Fruit fly (Drosophila melanogaster) whole organism, embryonic: ENCODE data around the gene CG34117.

Experiments used
- ATbp ChIP-seq: fragments of 200-800 bp; sonication (Bioruptor generic); optimal IDR thresholded peaks from 2 replicates; lab custom pipeline; 2017; ENCODE audit warnings: missing biosample characterization, mild to moderate bottlenecking, missing genetic modification characterization, missing genetic modification reagents
- Asciz ChIP-seq: fragments of 200-800 bp; sonication (Bioruptor generic); optimal IDR thresholded peaks from 2 replicates; lab custom pipeline; 2017; ENCODE audit warnings: missing biosample characterization, mild to moderate bottlenecking, missing genetic modification characterization, missing genetic modification reagents
- Atf6 ChIP-seq: fragments of 200-800 bp; sonication (Bioruptor generic); IDR thresholded peaks from 2 replicates; pipeline ENCODE4 v1.3.6; 2022; ENCODE audit warnings: missing biosample characterization, missing genetic modification characterization
- BtbVII ChIP-seq: fragments of 200-800 bp; sonication (Bioruptor generic); optimal IDR thresholded peaks from 3 replicates; lab custom pipeline; 2017; ENCODE audit warnings: missing biosample characterization, mild to moderate bottlenecking, missing genetic modification characterization
- CG10209 ChIP-seq: fragments of 200-800 bp; sonication (Bioruptor generic); optimal IDR thresholded peaks from 3 replicates; lab custom pipeline; 2017; ENCODE audit warnings: missing biosample characterization, mild to moderate bottlenecking, missing genetic modification characterization, missing genetic modification reagents
- CG10462 ChIP-seq: fragments of 200-800 bp; sonication (Bioruptor generic); optimal IDR thresholded peaks from 2 replicates; lab custom pipeline; 2016; ENCODE audit warnings: missing biosample characterization, missing genetic modification characterization
- CG10979 ChIP-seq: fragments of 200-800 bp; sonication (Bioruptor generic); optimal IDR thresholded peaks from 2 replicates; lab custom pipeline; 2018; ENCODE audit warnings: missing biosample characterization, mild to moderate bottlenecking, missing genetic modification characterization, moderate library complexity
- CG11398 ChIP-seq: fragments of 200-800 bp; sonication (Bioruptor generic); optimal IDR thresholded peaks from 2 replicates; lab custom pipeline; 2016; ENCODE audit warnings: missing biosample characterization, missing genetic modification characterization
- CG11695 ChIP-seq: fragments of 200-800 bp; sonication (Bioruptor generic); IDR thresholded peaks from 3 replicates; pipeline ENCODE4 v1.3.6; 2022; ENCODE audit warnings: missing biosample characterization, missing genetic modification characterization
- CG12299 ChIP-seq: fragments of 200-800 bp; sonication (Bioruptor generic); optimal IDR thresholded peaks from 2 replicates; lab custom pipeline; 2018; ENCODE audit warnings: missing biosample characterization, mild to moderate bottlenecking, missing genetic modification characterization
- CG16779 ChIP-seq: fragments of 200-800 bp; sonication (Bioruptor generic); IDR thresholded peaks from 2 replicates; pipeline ENCODE4 v1.3.6; 2022; ENCODE audit warnings: missing biosample characterization, missing genetic modification characterization
- CG17328 ChIP-seq: fragments of 200-800 bp; sonication (Bioruptor generic); IDR thresholded peaks from 2 replicates; pipeline ENCODE4 v1.3.6; 2022; ENCODE audit warnings: missing biosample characterization, missing genetic modification characterization
- CG17361 ChIP-seq: fragments of 200-800 bp; sonication (Bioruptor generic); IDR thresholded peaks from 3 replicates; pipeline ENCODE4 v1.3.6; 2022; ENCODE audit warnings: missing biosample characterization, missing genetic modification characterization
- CG1792 ChIP-seq: fragments of 200-800 bp; sonication (Bioruptor generic); optimal IDR thresholded peaks from 2 replicates; lab custom pipeline; 2016; ENCODE audit warnings: missing biosample characterization, missing genetic modification characterization
- CG18011 ChIP-seq: fragments of 200-800 bp; sonication (Bioruptor generic); optimal IDR thresholded peaks from 2 replicates; lab custom pipeline; 2017; ENCODE audit warnings: missing biosample characterization, missing genetic modification characterization, mild to moderate bottlenecking, moderate library complexity, missing genotype
- CG33213 ChIP-seq: fragments of 200-800 bp; sonication (Bioruptor generic); optimal IDR thresholded peaks from 3 replicates; lab custom pipeline; 2016; ENCODE audit warnings: missing biosample characterization, missing genetic modification characterization
- CG3407 ChIP-seq: fragments of 200-800 bp; sonication (Bioruptor generic); optimal IDR thresholded peaks from 2 replicates; lab custom pipeline; 2018; ENCODE audit warnings: missing biosample characterization, mild to moderate bottlenecking, missing genetic modification characterization
- CG34422 ChIP-seq: fragments of 200-800 bp; sonication (Bioruptor generic); IDR thresholded peaks from 3 replicates; pipeline ENCODE4 v1.3.6; 2022; ENCODE audit warnings: missing biosample characterization, missing genetic modification characterization
- CG42726 ChIP-seq: fragments of 200-800 bp; sonication (Bioruptor generic); IDR thresholded peaks from 2 replicates; pipeline ENCODE4 v1.3.6; 2022; ENCODE audit warnings: missing biosample characterization, missing genetic modification characterization; ENCODE audit not compliant: partially characterized antibody
- CG6272 ChIP-seq: fragments of 200-800 bp; sonication (Bioruptor generic); IDR thresholded peaks from 2 replicates; pipeline ENCODE4 v1.3.6; 2022; ENCODE audit warnings: missing biosample characterization, missing genetic modification characterization
- CG7556 ChIP-seq: fragments of 200-800 bp; sonication (Bioruptor generic); optimal IDR thresholded peaks from 2 replicates; lab custom pipeline; 2017; ENCODE audit warnings: missing biosample characterization, mild to moderate bottlenecking, missing genetic modification characterization
- CG7928 ChIP-seq: fragments of 200-800 bp; sonication (Bioruptor generic); optimal IDR thresholded peaks from 2 replicates; lab custom pipeline; 2017; ENCODE audit warnings: missing biosample characterization, mild to moderate bottlenecking, missing genetic modification characterization
- CG8359 ChIP-seq: fragments of 200-800 bp; sonication (Bioruptor generic); optimal IDR thresholded peaks from 2 replicates; lab custom pipeline; 2017; ENCODE audit warnings: missing biosample characterization, mild to moderate bottlenecking, missing genetic modification characterization, borderline replicate concordance
- Ets65A ChIP-seq: fragments of 200-800 bp; sonication (Bioruptor generic); peaks from one replicate; lab custom pipeline; 2016; ENCODE audit warnings: missing biosample characterization, missing genetic modification characterization
- Fer3 ChIP-seq: fragments of 200-800 bp; sonication (Bioruptor generic); optimal IDR thresholded peaks from 2 replicates; lab custom pipeline; 2018; ENCODE audit warnings: missing biosample characterization, mild to moderate bottlenecking, missing genetic modification characterization, moderate library complexity
- Nf-YB ChIP-seq: fragments of 200-800 bp; sonication (Bioruptor generic); optimal IDR thresholded peaks from 3 replicates; lab custom pipeline; 2019; ENCODE audit warnings: missing biosample characterization, mild to moderate bottlenecking, missing genetic modification characterization, moderate library complexity
- Sin3A ChIP-seq: fragments of >200 bp; optimal IDR thresholded peaks from 2 replicates; lab custom pipeline; 2018
- Usf ChIP-seq: fragments of 200-800 bp; sonication (Bioruptor generic); optimal IDR thresholded peaks from 2 replicates; lab custom pipeline; 2017; ENCODE audit warnings: missing genotype, missing biosample characterization, missing genetic modification characterization
- ase ChIP-seq: fragments of 200-800 bp; sonication (Bioruptor generic); IDR thresholded peaks from 3 replicates; pipeline ENCODE4 v1.3.6; 2022; ENCODE audit warnings: missing biosample characterization, missing genetic modification characterization
- bsh ChIP-seq, 2 experiments: fragments of 200-800 bp; sonication (Bioruptor generic); optimal IDR thresholded peaks; 2 replicates each; lab custom pipeline; 2017 to 2018; ENCODE audit warnings: mild to moderate bottlenecking in 2 of 2, missing biosample characterization in 2 of 2, missing genetic modification characterization in 2 of 2, moderate library complexity in 1 of 2
- dati ChIP-seq: fragments of 200-800 bp; sonication (Bioruptor generic); IDR thresholded peaks from 2 replicates; pipeline ENCODE4 v1.3.6; 2022; ENCODE audit warnings: missing biosample characterization, missing genetic modification characterization
- fru ChIP-seq: fragments of >200 bp; optimal IDR thresholded peaks from 2 replicates; lab custom pipeline; 2017
- gce ChIP-seq: fragments of 200-800 bp; sonication (Bioruptor generic); IDR thresholded peaks from 3 replicates; pipeline ENCODE4 v1.3.6; 2022; ENCODE audit warnings: missing biosample characterization, missing genetic modification characterization
- gcm ChIP-seq: fragments of 200-800 bp; sonication (Bioruptor generic); optimal IDR thresholded peaks from 2 replicates; lab custom pipeline; 2019; ENCODE audit warnings: missing biosample characterization, mild to moderate bottlenecking, missing genetic modification characterization, moderate library complexity
- h ChIP-seq: fragments of >200 bp; optimal IDR thresholded peaks from 2 replicates; lab custom pipeline; 2017
- insv ChIP-seq, 2 experiments: fragments of 200-800 bp; sonication (Bioruptor generic); optimal IDR thresholded peaks; 3 replicates each; lab custom pipeline; 2016 to 2018; ENCODE audit warnings: missing biosample characterization in 2 of 2, missing genetic modification characterization in 2 of 2
- jumu ChIP-seq: fragments of 200-800 bp; sonication (Bioruptor generic); optimal IDR thresholded peaks from 3 replicates; lab custom pipeline; 2016; ENCODE audit warnings: missing biosample characterization, missing genetic modification characterization
- kni ChIP-seq: fragments of 200-800 bp; sonication (Bioruptor generic); optimal IDR thresholded peaks from 3 replicates; lab custom pipeline; 2017; ENCODE audit warnings: mild to moderate bottlenecking, missing biosample characterization, missing genetic modification reagents, missing genetic modification characterization
- maf-S ChIP-seq: fragments of 200-800 bp; sonication (Bioruptor generic); optimal IDR thresholded peaks from 2 replicates; lab custom pipeline; 2016; ENCODE audit warnings: missing biosample characterization, missing genetic modification characterization
- nerfin-2 ChIP-seq: fragments of 200-800 bp; sonication (Bioruptor generic); IDR thresholded peaks from 2 replicates; pipeline ENCODE4 v1.3.6; 2022; ENCODE audit warnings: missing biosample characterization, missing genetic modification characterization; ENCODE audit not compliant: partially characterized antibody
- peb ChIP-seq: fragments of 200-800 bp; sonication (Bioruptor generic); IDR thresholded peaks from 2 replicates; pipeline ENCODE4 v1.3.6; 2022; ENCODE audit warnings: missing biosample characterization, missing genetic modification characterization
- repo ChIP-seq: fragments of 200-800 bp; sonication (Bioruptor generic); optimal IDR thresholded peaks from 2 replicates; lab custom pipeline; 2016; ENCODE audit warnings: missing biosample characterization, missing genetic modification characterization
- salm ChIP-seq: fragments of 200-800 bp; sonication (Bioruptor generic); optimal IDR thresholded peaks from 2 replicates; lab custom pipeline; 2018; ENCODE audit warnings: missing biosample characterization, mild to moderate bottlenecking, missing genetic modification characterization
- sd ChIP-seq: fragments of 200-800 bp; sonication (Bioruptor generic); optimal IDR thresholded peaks from 3 replicates; lab custom pipeline; 2018; ENCODE audit warnings: missing biosample characterization, mild to moderate bottlenecking, missing genetic modification characterization, moderate library complexity
- sim ChIP-seq: fragments of 200-800 bp; sonication (Bioruptor generic); IDR thresholded peaks from 2 replicates; pipeline ENCODE4 v1.3.6; 2022; ENCODE audit warnings: missing biosample characterization, missing genetic modification characterization
- sisA ChIP-seq: fragments of 200-800 bp; sonication (Bioruptor generic); IDR thresholded peaks from 2 replicates; pipeline ENCODE4 v1.3.6; 2022; ENCODE audit warnings: missing biosample characterization, missing genetic modification characterization
- ssp ChIP-seq: fragments of 200-800 bp; sonication (Bioruptor generic); IDR thresholded peaks from 2 replicates; pipeline ENCODE4 v1.3.6; 2022; ENCODE audit warnings: missing biosample characterization, missing genetic modification characterization
- tgo ChIP-seq: fragments of 200-800 bp; sonication (Bioruptor generic); IDR thresholded peaks from 3 replicates; pipeline ENCODE4 v1.3.6; 2022; ENCODE audit warnings: missing biosample characterization, missing genetic modification characterization
- wdn ChIP-seq: fragments of 200-800 bp; sonication (Bioruptor generic); IDR thresholded peaks from 2 replicates; pipeline ENCODE4 v1.3.6; 2022; ENCODE audit warnings: missing biosample characterization, missing genetic modification characterization
- yki ChIP-seq: fragments of >200 bp; optimal IDR thresholded peaks from 3 replicates; lab custom pipeline; 2018
- zen ChIP-seq: fragments of 200-800 bp; sonication (Bioruptor generic); optimal IDR thresholded peaks from 3 replicates; lab custom pipeline; 2018; ENCODE audit warnings: missing biosample characterization, mild to moderate bottlenecking, missing genetic modification characterization, moderate library complexity

The CG34117 gene

DNA sequence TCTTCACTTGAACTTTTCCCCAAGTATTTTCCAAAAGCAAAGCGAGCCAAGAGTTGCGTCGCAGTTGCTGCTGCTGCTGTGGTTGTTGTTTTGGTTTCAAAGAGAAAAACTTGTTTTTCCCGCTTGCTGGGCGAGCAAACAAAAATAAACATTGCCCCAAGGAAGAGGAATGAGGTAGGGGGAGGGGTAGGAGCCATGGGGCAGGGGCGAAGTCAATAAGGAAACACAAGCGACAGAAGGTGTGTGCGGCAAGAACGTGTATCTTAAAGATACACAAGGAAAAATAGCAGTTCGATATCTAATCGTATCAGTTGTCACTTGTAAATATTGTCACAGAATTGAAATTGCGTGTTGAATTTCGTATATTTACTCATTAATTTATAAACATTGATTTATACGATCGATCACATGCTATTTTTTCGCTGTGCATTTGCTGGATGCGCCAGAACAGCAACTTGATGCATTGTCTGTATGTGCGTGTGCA, 6.3 kb downstream of the CG34117 start (continued):
- TF ChIP-seq ase (GFP tag; lab: Robert Waterston, UW) = 0 out of 3 replicates have a peak, but pooled peaks have one; percentile 54
- TF ChIP-seq wdn (GFP tag; lab: Robert Waterston, UW) = no peak
- TF ChIP-seq CG16779 = 0 out of 2 replicates have a peak, but pooled peaks have one; percentile 24
- 0 out of 2 replicates have a peak, but pooled peaks have one; percentile 46 for TF ChIP-seq dati
- TF ChIP-seq gcm (GFP tag; lab: Kevin White, UChicago) = peak; percentile 71
- TF ChIP-seq maf-S (GFP tag; lab: Kevin White, UChicago) = no peak
- TF ChIP-seq gce (GFP tag; lab: Robert Waterston, UW) = peak; percentile 70; the same call in 2 of the 3 replicates
- no peak for TF ChIP-seq insv (GFP tag; optimal IDR thresholded peaks at IDR 0.05; lab: Kevin White, UChicago)
- peak; percentile 62 for TF ChIP-seq Nf-YB (GFP tag; lab: Kevin White, UChicago)
- peak; percentile 79 for TF ChIP-seq CG10209
- TF ChIP-seq sisA = peak; percentile 58
- TF ChIP-seq CG7928 (GFP tag; lab: Kevin White, UChicago) = no peak
- TF ChIP-seq Asciz (GFP tag; lab: Kevin White, UChicago) = peak; percentile 82
- TF ChIP-seq CG10979 (tag; lab: Kevin White, UChicago) = peak; percentile 86
- peak; percentile 89 for TF ChIP-seq kni (GFP tag; lab: Kevin White, UChicago)
- TF ChIP-seq CG34422 (GFP tag; lab: Robert Waterston, UW) = peak; percentile 65; the same call in 1 of the 3 replicates
- TF ChIP-seq BtbVII (GFP tag; lab: Kevin White, UChicago) = peak; percentile 83
- no peak for TF ChIP-seq repo
- TF ChIP-seq CG8359 = peak; percentile 71
- TF ChIP-seq ssp (GFP tag; lab: Robert Waterston, UW) = peak; percentile 39; the same call in 1 of the 2 replicates
- peak; percentile 21 for TF ChIP-seq Usf (GFP tag; lab: Kevin White, UChicago)
- no peak for TF ChIP-seq CG10462 (GFP tag; lab: Kevin White, UChicago)
- TF ChIP-seq sim = peak; percentile 66
- peak; percentile 50 for TF ChIP-seq zen (tag; lab: Kevin White, UChicago)
- TF ChIP-seq CG1792 (GFP tag; lab: Kevin White, UChicago) = no peak
- TF ChIP-seq salm (tag; lab: Kevin White, UChicago) = peak; percentile 58
- TF ChIP-seq peb (GFP tag; lab: Robert Waterston, UW) = peak; percentile 57; the same call in 1 of the 2 replicates
- TF ChIP-seq tgo (GFP tag; lab: Robert Waterston, UW) = peak; percentile 61; the same call in 2 of the 3 replicates
- TF ChIP-seq Ets65A (GFP tag; lab: Kevin White, UChicago) = no peak
- TF ChIP-seq CG33213 = peak; percentile 30
- peak; percentile 76 for TF ChIP-seq CG17328 (GFP tag; lab: Robert Waterston, UW)
- peak; percentile 65; the same call in 2 of the 3 replicates for TF ChIP-seq CG11695
- TF ChIP-seq Atf6 (GFP tag; lab: Robert Waterston, UW) = peak; percentile 67
- TF ChIP-seq CG42726 (GFP tag; lab: Robert Waterston, UW) = no peak
- peak; percentile 51 for TF ChIP-seq Fer3
- TF ChIP-seq CG3407 = peak; percentile 72
- TF ChIP-seq CG18011 (GFP tag; lab: Kevin White, UChicago) = peak; percentile 7
- no peak for TF ChIP-seq nerfin-2 (GFP tag; lab: Robert Waterston, UW)
- TF ChIP-seq CG11398 (GFP tag; lab: Kevin White, UChicago) = peak; percentile 7
- TF ChIP-seq h = no peak
- peak; percentile 52 for TF ChIP-seq sd (tag; lab: Kevin White, UChicago)
- peak; percentile 67 for TF ChIP-seq CG17361 (GFP tag; lab: Robert Waterston, UW)
- TF ChIP-seq Sin3A (lab: Kevin White, UChicago) = no peak
- TF ChIP-seq fru (lab: Kevin White, UChicago) = no peak
- peak; percentile 40 for TF ChIP-seq CG12299 (tag; lab: Kevin White, UChicago)
- peak; percentile 36 for TF ChIP-seq jumu (GFP tag; lab: Kevin White, UChicago)
- peak; percentile 89 to 95 for TF ChIP-seq bsh (GFP tag; optimal IDR thresholded peaks at IDR 0.05; lab: Kevin White, UChicago)
- TF ChIP-seq CG6272 (GFP tag; lab: Robert Waterston, UW) = no peak
- TF ChIP-seq CG7556 (GFP tag; lab: Kevin White, UChicago) = peak; percentile 66
- peak; percentile 71 for TF ChIP-seq ATbp
- no peak for TF ChIP-seq yki (lab: Kevin White, UChicago)
